Fruit fly (Drosophila melanogaster): ENCODE measurements around the gene Zmynd8.

The Zmynd8 gene

dm6 chr3R:31718967-31719366, 49.7 kb downstream of the Zmynd8 start:
- TF ChIP-seq Vsx2 (GFP tag; optimal IDR thresholded peaks at IDR 0.05; ENCODE audit: partially characterized antibody) (no peak), Jra (GFP tag; optimal IDR thresholded peaks at IDR 0.05) (no peak), jim (GFP tag; optimal IDR thresholded peaks at IDR 0.05) (no peak), Mio (GFP tag; optimal IDR thresholded peaks at IDR 0.05) (no peak), h (GFP tag; optimal IDR thresholded peaks at IDR 0.05) (no peak), fru (GFP tag; optimal IDR thresholded peaks at IDR 0.05) (no peak), dsf (GFP tag; optimal IDR thresholded peaks at IDR 0.05; ENCODE audit: borderline replicate concordance) (no peak), Dfd (GFP tag; optimal IDR thresholded peaks at IDR 0.05) (no peak), foxo (GFP tag; optimal IDR thresholded peaks at IDR 0.05) (no peak), CG9705 (GFP tag; optimal IDR thresholded peaks at IDR 0.05) (no peak), pan (optimal IDR thresholded peaks at IDR 0.05) (no peak), HLH106 (tag; optimal IDR thresholded peaks at IDR 0.05) (no peak), psq (GFP tag; optimal IDR thresholded peaks at IDR 0.05) (no peak), sage (GFP tag; optimal IDR thresholded peaks at IDR 0.05) (no peak), GATAd (GFP tag; optimal IDR thresholded peaks at IDR 0.05) (no peak), Hnf4 (GFP tag; optimal IDR thresholded peaks at IDR 0.05) (no peak), sv (GFP tag; optimal IDR thresholded peaks at IDR 0.05) (no peak), Rel (GFP tag; optimal IDR thresholded peaks at IDR 0.05) (no peak), Rel (tag; optimal IDR thresholded peaks at IDR 0.05) (no peak), Myc (optimal IDR thresholded peaks at IDR 0.05) (no peak)

DNA sequence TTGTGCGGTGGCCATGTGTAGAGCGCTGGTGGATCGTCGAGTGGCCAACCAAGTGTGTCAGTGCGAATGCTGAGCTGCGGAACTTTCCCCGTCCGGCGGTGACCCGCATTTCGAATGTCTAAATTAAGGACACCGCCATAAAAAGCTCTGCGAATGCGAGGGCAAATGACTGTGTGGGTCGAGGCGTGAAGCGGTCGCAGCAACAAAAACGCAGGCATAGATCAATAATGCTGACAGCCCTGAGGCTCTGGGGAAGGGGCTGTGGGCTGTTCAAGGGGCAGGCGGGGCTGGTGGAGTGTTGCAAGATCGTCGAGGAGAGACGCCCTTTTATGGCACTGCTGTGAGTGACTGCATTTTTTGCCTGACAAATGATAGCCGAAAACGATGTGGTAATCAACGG, 50.2 kb downstream of the Zmynd8 start:
- TF ChIP-seq Dfd (GFP tag; optimal IDR thresholded peaks at IDR 0.05) (no peak), dl (GFP tag; optimal IDR thresholded peaks at IDR 0.05; ENCODE audit: insufficient read depth in 1 of 2, partially characterized antibody in 2 of 2) (no peak), brk (GFP tag; optimal IDR thresholded peaks at IDR 0.05) (no peak), Sp1 (GFP tag; optimal IDR thresholded peaks at IDR 0.05) (no peak), fru (GFP tag; optimal IDR thresholded peaks at IDR 0.05) (no peak), Mio (GFP tag; optimal IDR thresholded peaks at IDR 0.05) (no peak), br (GFP tag; optimal IDR thresholded peaks at IDR 0.05) (no peak), Hnf4 (GFP tag; optimal IDR thresholded peaks at IDR 0.05) (no peak), woc (GFP tag; optimal IDR thresholded peaks at IDR 0.05) (no peak), sage (GFP tag; optimal IDR thresholded peaks at IDR 0.05) (no peak), dmrt93B (GFP tag; optimal IDR thresholded peaks at IDR 0.05) (no peak), Rel (GFP tag; optimal IDR thresholded peaks at IDR 0.05) (no peak), Rel (tag; optimal IDR thresholded peaks at IDR 0.05) (no peak), h (GFP tag; optimal IDR thresholded peaks at IDR 0.05) (no peak)

dm6 chr3R:31720112-31720511, 50.8 kb downstream of the Zmynd8 start:
- no peak for TF ChIP-seq br (GFP tag; optimal IDR thresholded peaks at IDR 0.05)
- no peak for TF ChIP-seq N (GFP tag; optimal IDR thresholded peaks at IDR 0.05)
- TF ChIP-seq OdsH (GFP tag; optimal IDR thresholded peaks at IDR 0.05) = no peak
- TF ChIP-seq Sp1 (GFP tag; optimal IDR thresholded peaks at IDR 0.05) = no peak
- TF ChIP-seq sv (GFP tag; optimal IDR thresholded peaks at IDR 0.05) = no peak
- TF ChIP-seq woc (GFP tag; optimal IDR thresholded peaks at IDR 0.05) = no peak
- no peak for TF ChIP-seq GATAd (GFP tag; optimal IDR thresholded peaks at IDR 0.05)
- no peak for TF ChIP-seq CG32264 (GFP tag; optimal IDR thresholded peaks at IDR 0.05)
- no peak for TF ChIP-seq rgr (GFP tag; optimal IDR thresholded peaks at IDR 0.05)
- no peak for TF ChIP-seq Vsx2 (GFP tag; optimal IDR thresholded peaks at IDR 0.05; ENCODE audit: partially characterized antibody)
- TF ChIP-seq Abd-B (GFP tag; optimal IDR thresholded peaks at IDR 0.05) = no peak
- no peak for TF ChIP-seq brk (GFP tag; optimal IDR thresholded peaks at IDR 0.05)
- TF ChIP-seq sage (GFP tag; optimal IDR thresholded peaks at IDR 0.05) = no peak
- no peak for TF ChIP-seq Jra (GFP tag; optimal IDR thresholded peaks at IDR 0.05)
- TF ChIP-seq tai (GFP tag; optimal IDR thresholded peaks at IDR 0.05) = no peak
- no peak for TF ChIP-seq lola (GFP tag; optimal IDR thresholded peaks at IDR 0.05)
- TF ChIP-seq Dif (GFP tag; optimal IDR thresholded peaks at IDR 0.05; ENCODE audit: partially characterized antibody) = no peak
- TF ChIP-seq ey (GFP tag; optimal IDR thresholded peaks at IDR 0.05) = no peak
- TF ChIP-seq Mio (GFP tag; optimal IDR thresholded peaks at IDR 0.05) = no peak
- no peak for TF ChIP-seq Myc (optimal IDR thresholded peaks at IDR 0.05)

DNA sequence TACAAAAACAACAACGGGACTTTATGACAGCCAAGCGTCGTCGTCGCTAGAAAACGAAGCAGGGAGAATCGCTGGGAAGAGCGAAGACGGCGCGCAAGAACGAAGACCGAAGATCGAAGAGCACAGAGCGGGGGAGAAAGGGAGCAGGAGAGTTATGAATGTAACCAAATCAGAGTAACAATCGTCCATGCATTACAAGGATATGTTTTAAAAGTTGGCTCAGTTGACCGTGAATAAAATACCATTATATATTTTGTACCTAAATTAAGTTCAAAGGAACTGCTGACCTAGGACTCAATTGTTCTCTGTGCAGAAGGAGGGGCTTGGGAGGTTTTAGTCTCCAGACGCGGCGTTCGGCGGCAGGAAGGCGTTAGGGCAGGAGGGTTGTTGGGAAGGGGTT, 52.2 kb downstream of the Zmynd8 start:
- TF ChIP-seq Jra (GFP tag; optimal IDR thresholded peaks at IDR 0.05) (no peak), Sp1 (GFP tag; optimal IDR thresholded peaks at IDR 0.05) (no peak), h (GFP tag; optimal IDR thresholded peaks at IDR 0.05) (no peak)

Data from whole organism, wandering third instar larva.